Worm (Caenorhabditis elegans) whole organism, mixed stage, embryonic: ENCODE measurements around the gene F09C6.16.

Experiments
- M03D4.4 ChIP-seq: sonication (generic microtip); optimal IDR thresholded peaks from 2 replicates; lab custom pipeline; 2017; ENCODE audit warnings: mild to moderate bottlenecking, missing genetic modification characterization, missing compliant biosample characterization
- bed-3 ChIP-seq: fragments of 200-800 bp; sonication (Bioruptor generic); optimal IDR thresholded peaks from 3 replicates; lab custom pipeline; 2018; ENCODE audit warnings: mild to moderate bottlenecking, missing genetic modification characterization, moderate library complexity, missing compliant biosample characterization
- ceh-39 ChIP-seq: fragments of 150-350 bp; optimal IDR thresholded peaks from 2 replicates; lab custom pipeline; 2014; ENCODE audit warnings: missing biosample characterization, missing genetic modification characterization
- ceh-43 ChIP-seq: fragments of 200-800 bp; sonication (Bioruptor generic); optimal IDR thresholded peaks from 2 replicates; lab custom pipeline; 2018; ENCODE audit warnings: mild to moderate bottlenecking, missing genetic modification characterization, moderate library complexity, missing compliant biosample characterization
- ceh-83 ChIP-seq: fragments of 200-800 bp; sonication (Bioruptor generic); optimal IDR thresholded peaks from 2 replicates; lab custom pipeline; 2018; ENCODE audit warnings: mild to moderate bottlenecking, missing genetic modification characterization, missing compliant biosample characterization
- ces-1 ChIP-seq: fragments of 150-350 bp; optimal IDR thresholded peaks from 2 replicates; lab custom pipeline; 2014; ENCODE audit warnings: missing biosample characterization, missing genetic modification reagents, missing genetic modification characterization
- cnd-1 ChIP-seq: fragments of 200-800 bp; sonication (Bioruptor generic); optimal IDR thresholded peaks from 2 replicates; lab custom pipeline; 2018; ENCODE audit warnings: mild to moderate bottlenecking, missing genetic modification characterization, missing compliant biosample characterization
- drap-1 ChIP-seq: fragments of 200-800 bp; sonication (Bioruptor generic); optimal IDR thresholded peaks from 3 replicates; lab custom pipeline; 2018; ENCODE audit warnings: mild to moderate bottlenecking, missing genetic modification characterization, missing compliant biosample characterization
- elt-1 ChIP-seq: sonication (generic microtip); optimal IDR thresholded peaks from 2 replicates; lab custom pipeline; 2017; ENCODE audit warnings: missing genetic modification characterization, mild to moderate bottlenecking, missing compliant biosample characterization, antibody characterized with exemption, moderate library complexity, borderline replicate concordance; ENCODE audit not compliant: insufficient read depth
- elt-3 ChIP-seq: fragments of 150-350 bp; optimal IDR thresholded peaks from 2 replicates; lab custom pipeline; 2014; ENCODE audit warnings: missing biosample characterization, missing genetic modification characterization
- flh-1 ChIP-seq: fragments of 200-800 bp; sonication (Bioruptor generic); optimal IDR thresholded peaks from 2 replicates; lab custom pipeline; 2018; ENCODE audit warnings: mild to moderate bottlenecking, missing genetic modification characterization, moderate library complexity, missing compliant biosample characterization
- ham-2 ChIP-seq: fragments of 200-800 bp; sonication (Bioruptor generic); optimal IDR thresholded peaks from 2 replicates; lab custom pipeline; 2018; ENCODE audit warnings: mild to moderate bottlenecking, missing genetic modification characterization, missing compliant biosample characterization
- hlh-1 ChIP-seq: fragments of 150-350 bp; optimal IDR thresholded peaks from 2 replicates; lab custom pipeline; 2014; ENCODE audit warnings: missing biosample characterization, missing genetic modification reagents, missing genetic modification characterization
- lin-13 ChIP-seq: fragments of 150-350 bp; optimal IDR thresholded peaks from 2 replicates; lab custom pipeline; 2014; ENCODE audit warnings: missing biosample characterization, missing genetic modification characterization
- lin-32 ChIP-seq: fragments of 200-800 bp; sonication (Bioruptor generic); optimal IDR thresholded peaks from 2 replicates; lab custom pipeline; 2018; ENCODE audit warnings: mild to moderate bottlenecking, missing genetic modification characterization, missing compliant biosample characterization
- lsy-2 ChIP-seq: fragments of 150-350 bp; optimal IDR thresholded peaks from 2 replicates; lab custom pipeline; 2014; ENCODE audit warnings: missing biosample characterization, missing genetic modification characterization
- mab-5 ChIP-seq: fragments of 150-350 bp; optimal IDR thresholded peaks from 2 replicates; lab custom pipeline; 2014; ENCODE audit warnings: missing biosample characterization, missing genetic modification characterization
- mep-1 ChIP-seq: fragments of 150-350 bp; optimal IDR thresholded peaks from 2 replicates; lab custom pipeline; 2017; ENCODE audit warnings: missing biosample characterization, missing genetic modification reagents, missing genetic modification characterization, inconsistent platforms
- mls-2 ChIP-seq: sonication (generic microtip); optimal IDR thresholded peaks from 2 replicates; lab custom pipeline; 2016; ENCODE audit warnings: mild to moderate bottlenecking, missing genetic modification characterization, moderate library complexity, missing compliant biosample characterization
- nhr-12 ChIP-seq: fragments of 150-350 bp; optimal IDR thresholded peaks from 2 replicates; lab custom pipeline; 2014; ENCODE audit warnings: missing biosample characterization, missing genetic modification characterization
- nhr-2 ChIP-seq: fragments of 150-350 bp; optimal IDR thresholded peaks from 2 replicates; lab custom pipeline; 2014; ENCODE audit warnings: missing biosample characterization, missing genetic modification characterization
- nhr-237 ChIP-seq: fragments of 150-350 bp; optimal IDR thresholded peaks from 2 replicates; lab custom pipeline; 2014; ENCODE audit warnings: missing biosample characterization, missing genetic modification characterization
- nhr-28 ChIP-seq: fragments of 150-350 bp; optimal IDR thresholded peaks from 2 replicates; lab custom pipeline; 2014; ENCODE audit warnings: missing biosample characterization, missing genetic modification characterization
- nhr-76 ChIP-seq: sonication (generic microtip); optimal IDR thresholded peaks from 2 replicates; lab custom pipeline; 2017; ENCODE audit warnings: missing biosample characterization, missing genetic modification characterization
- pha-4 ChIP-seq: fragments of 150-350 bp; optimal IDR thresholded peaks from 2 replicates; lab custom pipeline; 2018; ENCODE audit warnings: missing biosample characterization, missing genetic modification reagents, missing genetic modification characterization
- sem-2 ChIP-seq: fragments of 200-800 bp; sonication (Bioruptor generic); optimal IDR thresholded peaks from 2 replicates; lab custom pipeline; 2018; ENCODE audit warnings: mild to moderate bottlenecking, missing genetic modification characterization, missing compliant biosample characterization
- snpc-4 ChIP-seq: fragments of 150-350 bp; optimal IDR thresholded peaks from 2 replicates; lab custom pipeline; 2014; ENCODE audit warnings: missing biosample characterization, missing genetic modification characterization
- sptf-1 ChIP-seq: sonication (generic microtip); optimal IDR thresholded peaks from 2 replicates; lab custom pipeline; 2017; ENCODE audit warnings: mild to moderate bottlenecking, missing genetic modification characterization, moderate library complexity, missing compliant biosample characterization
- tbx-8 ChIP-seq: fragments of 200-800 bp; sonication (Bioruptor generic); optimal IDR thresholded peaks from 2 replicates; lab custom pipeline; 2018; ENCODE audit warnings: mild to moderate bottlenecking, missing genetic modification characterization, moderate library complexity, missing compliant biosample characterization
- unc-120 ChIP-seq: sonication (generic microtip); optimal IDR thresholded peaks from 2 replicates; lab custom pipeline; 2017; ENCODE audit warnings: missing genetic modification characterization, missing compliant biosample characterization; ENCODE audit not compliant: poor library complexity, severe bottlenecking
- unc-39 ChIP-seq: fragments of 150-350 bp; optimal IDR thresholded peaks from 2 replicates; lab custom pipeline; 2014; ENCODE audit warnings: missing biosample characterization, missing genetic modification characterization
- unc-62 ChIP-seq: fragments of 150-350 bp; optimal IDR thresholded peaks from 2 replicates; lab custom pipeline; 2014; ENCODE audit warnings: missing biosample characterization, missing genetic modification reagents, missing genetic modification characterization
- zip-8 ChIP-seq: fragments of 150-350 bp; optimal IDR thresholded peaks from 2 replicates; lab custom pipeline; 2014; ENCODE audit warnings: missing biosample characterization, missing genetic modification characterization
- ztf-11 ChIP-seq: fragments of 150-350 bp; optimal IDR thresholded peaks from 2 replicates; lab custom pipeline; 2014; ENCODE audit warnings: missing biosample characterization, missing genetic modification characterization

Gene F09C6.16

ce11 chrV:16910864-16911263 is 1.1 kb upstream of the F09C6.16 start:
- TF ChIP-seq sptf-1 (tag; lab: Kevin White, UChicago), result no peak
- no peak for TF ChIP-seq cnd-1 (tag; lab: Kevin White, UChicago)
- TF ChIP-seq sem-2 (GFP tag; lab: Kevin White, UChicago), result no peak
- TF ChIP-seq unc-39 (tag; lab: Kevin White, UChicago), result no peak
- TF ChIP-seq mep-1 (tag; lab: Kevin White, UChicago), result no peak
- no peak for TF ChIP-seq ztf-11 (tag; lab: Kevin White, UChicago)
- no peak for TF ChIP-seq ham-2 (GFP tag; lab: Kevin White, UChicago)
- no peak for TF ChIP-seq mab-5 (tag; lab: Kevin White, UChicago)
- TF ChIP-seq flh-1 (GFP tag; lab: Kevin White, UChicago), result no peak
- no peak for TF ChIP-seq mls-2 (tag; lab: Kevin White, UChicago)
- TF ChIP-seq ceh-39, result no peak
- TF ChIP-seq nhr-28 (tag; lab: Kevin White, UChicago), result no peak
- no peak for TF ChIP-seq elt-3
- TF ChIP-seq bed-3 (GFP tag; lab: Kevin White, UChicago), result no peak
- no peak for TF ChIP-seq snpc-4 (tag; lab: Kevin White, UChicago)
- no peak for TF ChIP-seq pha-4 (tag; lab: Kevin White, UChicago)

ce11 chrV:16904612-16905011 is 5.2 kb downstream of the F09C6.16 start, which contains the start of gene nhr-262:
nhr-262 (plus strand) TSS chrV:16904912.
- no peak for TF ChIP-seq nhr-28 (tag; lab: Kevin White, UChicago)
- TF ChIP-seq lin-13, result no peak
- TF ChIP-seq hlh-1 (tag; lab: Kevin White, UChicago), result no peak
- TF ChIP-seq unc-62, result no peak
- TF ChIP-seq sptf-1 (tag; lab: Kevin White, UChicago), result no peak
- no peak for TF ChIP-seq snpc-4 (tag; lab: Kevin White, UChicago)
- no peak for TF ChIP-seq unc-120
- no peak for TF ChIP-seq lsy-2 (tag; lab: Kevin White, UChicago)
- no peak for TF ChIP-seq pha-4 (tag; lab: Kevin White, UChicago)
- no peak for TF ChIP-seq zip-8 (tag; lab: Kevin White, UChicago)
- TF ChIP-seq ceh-39, result no peak
- no peak for TF ChIP-seq ceh-43
- TF ChIP-seq elt-3, result no peak
- TF ChIP-seq mep-1 (tag; lab: Kevin White, UChicago), result no peak
- TF ChIP-seq mls-2 (tag; lab: Kevin White, UChicago), result no peak
- TF ChIP-seq nhr-2, result no peak
- no peak for TF ChIP-seq sem-2 (GFP tag; lab: Kevin White, UChicago)
- TF ChIP-seq unc-39 (tag; lab: Kevin White, UChicago), result no peak

DNA sequence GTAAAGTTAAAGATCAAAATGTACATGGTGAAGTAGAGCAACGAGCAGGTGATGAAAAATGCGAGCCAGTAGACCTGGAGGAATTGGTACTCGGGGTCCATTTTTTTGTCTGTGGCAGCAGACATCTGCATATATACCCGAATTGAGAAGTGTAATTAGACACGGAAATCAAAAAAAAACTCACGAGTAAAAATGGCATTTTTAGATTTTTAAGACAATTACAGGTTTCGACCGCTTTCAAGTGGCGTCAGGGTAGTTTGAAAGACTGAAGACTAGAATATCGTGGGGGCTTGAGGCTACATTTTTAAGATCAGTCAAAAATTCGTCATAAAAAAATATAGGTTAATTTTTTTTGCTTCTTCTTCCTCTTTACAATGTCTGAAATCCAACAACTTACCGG is 7.0 kb downstream of the F09C6.16 start, which contains the start of gene srd-68:
Gene srd-68, minus strand, starts transcription at position 101 of the 400 bp plus-strand sequence.
- TF ChIP-seq nhr-28 (tag; lab: Kevin White, UChicago) (no peak), bed-3 (GFP tag; lab: Kevin White, UChicago) (no peak), lsy-2 (tag; lab: Kevin White, UChicago) (no peak), nhr-12 (tag; lab: Kevin White, UChicago) (no peak), zip-8 (tag; lab: Kevin White, UChicago) (no peak), pha-4 (tag; lab: Kevin White, UChicago) (no peak), mab-5 (tag; lab: Kevin White, UChicago) (no peak), nhr-237 (no peak), M03D4.4 (tag; lab: Kevin White, UChicago) (no peak)

DNA sequence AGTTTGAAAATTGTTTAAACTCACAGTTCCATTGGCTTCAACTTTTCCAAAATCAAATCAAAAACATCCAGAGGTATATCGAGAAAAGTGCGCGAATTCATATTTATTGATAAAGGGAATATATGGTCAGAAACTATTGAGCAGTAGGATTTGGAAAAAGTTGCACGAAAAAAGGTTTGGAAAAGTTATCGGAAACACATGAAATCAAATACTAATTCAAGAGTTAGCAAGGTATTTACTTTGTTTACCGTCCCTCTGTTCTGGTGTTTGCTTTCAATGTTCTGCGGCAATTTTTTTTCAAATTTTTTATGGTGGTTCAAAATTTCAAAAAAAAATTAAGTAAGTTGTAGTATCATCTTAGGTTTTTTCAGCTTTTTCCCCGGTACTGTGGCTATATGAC is 10.4 kb downstream of the F09C6.16 start, which contains the start of gene fbxa-45:
Gene fbxa-45, minus strand, starts transcription at position 101 of the 400 bp plus-strand sequence.
- TF ChIP-seq mab-5 (tag; lab: Kevin White, UChicago), result no peak
- no peak for TF ChIP-seq lin-32 (GFP tag; lab: Kevin White, UChicago)
- TF ChIP-seq ham-2 (GFP tag; lab: Kevin White, UChicago), result no peak
- TF ChIP-seq ceh-43, result no peak
- TF ChIP-seq elt-3, result no peak
- TF ChIP-seq tbx-8 (GFP tag; lab: Kevin White, UChicago), result no peak
- no peak for TF ChIP-seq sptf-1 (tag; lab: Kevin White, UChicago)
- TF ChIP-seq ces-1 (GFP tag; lab: Kevin White, UChicago), result no peak
- no peak for TF ChIP-seq ceh-39
- TF ChIP-seq nhr-237, result no peak
- no peak for TF ChIP-seq snpc-4 (tag; lab: Kevin White, UChicago)

DNA sequence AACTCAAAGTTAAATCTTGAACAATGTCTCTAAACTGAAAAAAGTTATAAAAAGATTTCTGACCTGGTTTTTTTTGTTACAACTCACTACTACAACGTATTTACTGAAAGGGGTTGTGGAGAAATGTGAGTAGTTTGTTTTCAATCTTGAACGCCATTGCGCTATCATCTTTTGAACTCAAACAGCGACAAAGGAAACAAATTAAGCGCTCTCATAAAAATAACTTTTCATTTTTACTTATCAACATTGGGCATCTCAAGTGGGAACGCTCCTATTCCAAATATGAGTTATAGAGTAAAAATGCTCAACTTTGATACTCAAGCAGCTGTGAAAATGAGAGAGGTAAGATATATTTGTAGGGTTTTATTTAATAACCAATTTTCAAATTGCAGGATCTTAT is 16.3 kb downstream of the F09C6.16 start, which contains the start of gene F09C6.15:
Gene F09C6.15, plus strand, starts transcription at position 301 of the 400 bp plus-strand sequence.
- TF ChIP-seq lsy-2 (tag; lab: Kevin White, UChicago) (no peak), nhr-237 (no peak), ham-2 (GFP tag; lab: Kevin White, UChicago) (no peak), lin-13 (no peak), sem-2 (GFP tag; lab: Kevin White, UChicago) (no peak), mep-1 (tag; lab: Kevin White, UChicago) (no peak), lin-32 (GFP tag; lab: Kevin White, UChicago) (no peak), snpc-4 (tag; lab: Kevin White, UChicago) (no peak), elt-1 (tag; lab: Kevin White, UChicago) (no peak), unc-120 (no peak), unc-62 (no peak), ceh-83 (GFP tag; lab: Kevin White, UChicago) (no peak), drap-1 (no peak), elt-3 (no peak), ztf-11 (tag; lab: Kevin White, UChicago) (no peak), nhr-76 (tag; lab: Kevin White, UChicago) (no peak)
